Fruit fly (Drosophila melanogaster): Measurements from ENCODE around the gene CG9915.
A peak's percentile ranks its signal among the peaks of the same experiment; 100 is the strongest.

The CG9915 gene

DNA sequence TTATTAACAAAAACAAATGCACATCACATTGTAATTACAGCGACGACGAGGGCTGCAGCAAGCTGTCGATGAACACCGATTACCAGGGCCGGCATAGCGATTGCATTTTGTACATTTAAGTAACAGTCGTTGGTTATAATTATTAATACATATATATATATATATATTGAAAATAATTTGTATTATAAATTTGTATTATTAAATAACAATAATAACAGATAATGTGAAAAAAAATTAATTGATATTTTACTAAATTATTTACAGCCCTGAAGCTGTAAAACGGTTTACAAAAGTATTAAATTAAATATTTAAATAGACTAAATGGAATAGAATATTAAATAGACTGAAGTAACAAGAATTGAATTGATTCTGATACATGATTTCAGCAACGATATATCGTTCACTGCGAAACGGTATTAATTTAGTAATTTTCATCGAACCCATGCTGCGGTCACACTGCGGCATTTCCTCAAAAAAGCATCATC, 37.0 kb downstream of the CG9915 start, which contains the start of the genes kat80 and Prosalpha4 (continued):
- TF ChIP-seq CG15696 (tag; optimal IDR thresholded peaks at IDR 0.05) = peak; percentile 47
- peak; percentile 58 for TF ChIP-seq Nf-YC (tag; optimal IDR thresholded peaks at IDR 0.05)
- 0 out of 2 replicates have a peak, but pooled peaks have one; percentile 11 for TF ChIP-seq CG17328 (GFP tag; IDR thresholded peaks at IDR 0.05)
- no peak for TF ChIP-seq Sox100B (GFP tag; optimal IDR thresholded peaks at IDR 0.05)
- TF ChIP-seq eve (GFP tag; optimal IDR thresholded peaks at IDR 0.05) = no peak
- peak; percentile 63 for TF ChIP-seq CG17829 (tag; optimal IDR thresholded peaks at IDR 0.05)
- no peak for TF ChIP-seq zf30C (GFP tag; optimal IDR thresholded peaks at IDR 0.05)
- TF ChIP-seq nom (GFP tag; optimal IDR thresholded peaks at IDR 0.05) = no peak
- no peak for TF ChIP-seq gt (GFP tag; IDR thresholded peaks at IDR 0.05)
- no peak for TF ChIP-seq CG4730 (GFP tag; IDR thresholded peaks at IDR 0.05)
- TF ChIP-seq CG43689 (GFP tag; IDR thresholded peaks at IDR 0.05) = no peak
- TF ChIP-seq cas (GFP tag; IDR thresholded peaks at IDR 0.05) = no peak
- no peak for TF ChIP-seq GATAe (GFP tag; conservative IDR thresholded peaks at IDR 0.05)
- TF ChIP-seq CG12155 (GFP tag; optimal IDR thresholded peaks at IDR 0.05) = no peak
- no peak for TF ChIP-seq en (GFP tag; optimal IDR thresholded peaks at IDR 0.05)

DNA sequence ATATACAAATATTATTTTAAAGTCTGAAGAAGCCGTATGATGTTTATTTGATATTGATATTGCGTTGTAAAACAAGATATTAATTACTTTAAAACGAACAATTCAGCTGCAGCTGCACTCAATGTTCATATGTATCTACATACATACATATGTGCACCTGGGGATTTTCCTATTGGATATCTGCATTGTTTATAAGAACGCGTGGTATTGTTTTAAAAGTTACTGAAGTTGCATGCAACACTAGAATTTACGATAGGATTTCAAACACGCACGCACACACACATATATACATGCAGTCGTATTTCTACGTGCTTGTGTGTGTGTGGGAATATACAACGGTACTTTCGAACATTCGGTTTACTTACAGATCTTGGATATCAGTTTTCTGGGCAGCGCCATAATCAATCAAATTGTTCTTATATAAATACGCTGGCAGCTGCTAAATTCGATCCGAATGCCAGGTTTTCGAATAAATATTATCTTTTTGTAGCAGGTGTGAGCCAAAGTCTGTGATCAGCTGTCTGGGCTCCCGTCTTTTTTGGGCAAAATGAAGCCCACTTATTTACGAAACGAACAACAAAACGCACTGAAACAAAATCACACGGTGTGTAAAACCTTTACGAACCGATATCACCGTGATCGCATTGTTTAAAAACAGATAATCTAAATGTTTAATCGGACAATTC, 37.6 kb downstream of the CG9915 start:
- TF ChIP-seq CG17385 (GFP tag; optimal IDR thresholded peaks at IDR 0.05) (no peak), Deaf1 (tag; optimal IDR thresholded peaks at IDR 0.05) (no peak), Elba2 (GFP tag; optimal IDR thresholded peaks at IDR 0.05) (peak; percentile 93), CG5180 (GFP tag; optimal IDR thresholded peaks at IDR 0.05) (peak; percentile 58), prd (optimal IDR thresholded peaks at IDR 0.05) (no peak), prd (GFP tag; IDR thresholded peaks at IDR 0.05) (no peak), tgo (GFP tag; IDR thresholded peaks at IDR 0.05) (no peak), cg (GFP tag; optimal IDR thresholded peaks at IDR 0.05) (peak; percentile 89), twi (tag; optimal IDR thresholded peaks at IDR 0.05) (no peak), Taf1 (GFP tag; IDR thresholded peaks at IDR 0.05) (no peak), chinmo (GFP tag; IDR thresholded peaks at IDR 0.05; ENCODE audit: partially characterized antibody) (0 out of 4 replicates have a peak, but pooled peaks have one; percentile 14), jing (GFP tag; optimal IDR thresholded peaks at IDR 0.05) (no peak), CG34376 (GFP tag; optimal IDR thresholded peaks at IDR 0.05) (peak; percentile 0), inv (GFP tag; IDR thresholded peaks at IDR 0.05; ENCODE audit: partially characterized antibody) (no peak), MESR4 (GFP tag; optimal IDR thresholded peaks at IDR 0.05) (peak; percentile 60), bcd (GFP tag; optimal IDR thresholded peaks at IDR 0.05) (no peak), CG7963 (GFP tag; IDR thresholded peaks at IDR 0.05; ENCODE audit: partially characterized antibody) (no peak), CG12744 (GFP tag; optimal IDR thresholded peaks at IDR 0.05) (no peak), GATAe (GFP tag; conservative IDR thresholded peaks at IDR 0.05) (no peak), Atf3 (GFP tag; optimal IDR thresholded peaks at IDR 0.05) (no peak), cato (GFP tag; optimal IDR thresholded peaks at IDR 0.05; ENCODE audit: borderline replicate concordance) (no peak), insv (GFP tag; optimal IDR thresholded peaks at IDR 0.05) (peak in 1 of 2 experiments; percentile 57), CG18599 (GFP tag; optimal IDR thresholded peaks at IDR 0.05) (no peak), Myb (GFP tag; optimal IDR thresholded peaks at IDR 0.05) (no peak), CG31388 (GFP tag; optimal IDR thresholded peaks at IDR 0.05) (no peak), kah (GFP tag; optimal IDR thresholded peaks at IDR 0.05) (peak; percentile 34), YL-1 (GFP tag; optimal IDR thresholded peaks at IDR 0.05) (peak; percentile 43), ab (GFP tag; optimal IDR thresholded peaks at IDR 0.05) (no peak), sr (GFP tag; IDR thresholded peaks at IDR 0.05) (no peak), CG12769 (tag; optimal IDR thresholded peaks at IDR 0.05) (no peak), CrebB (tag; optimal IDR thresholded peaks at IDR 0.05) (no peak), crp (GFP tag; optimal IDR thresholded peaks at IDR 0.05) (peak in 1 of 2 experiments; percentile 64), CG15269 (tag; optimal IDR thresholded peaks at IDR 0.05) (no peak), CG14710 (tag; optimal IDR thresholded peaks at IDR 0.05) (no peak), sens (GFP tag) (peak; percentile 83)

All from whole organism, embryonic.